Worm (Caenorhabditis elegans) whole organism, L2 larva: ENCODE data around the gene aexr-1.

Experiments
- F13H6.1 ChIP-seq: sonication (generic microtip); optimal IDR thresholded peaks from 2 replicates; lab custom pipeline; 2016; ENCODE audit warnings: missing genetic modification characterization, missing compliant biosample characterization
- R02D3.7 ChIP-seq: fragments of 150-350 bp; optimal IDR thresholded peaks from 2 replicates; lab custom pipeline; 2014; ENCODE audit warnings: missing biosample characterization, missing genetic modification characterization
- Y55F3AM.14 ChIP-seq: fragments of 200-800 bp; sonication (Bioruptor generic); optimal IDR thresholded peaks from 2 replicates; lab custom pipeline; 2018; ENCODE audit warnings: mild to moderate bottlenecking, missing genetic modification characterization, missing compliant biosample characterization
- ZK546.5 ChIP-seq: sonication (generic microtip); optimal IDR thresholded peaks from 2 replicates; lab custom pipeline; 2017; ENCODE audit warnings: missing biosample characterization, missing genetic modification characterization
- alr-1 ChIP-seq: fragments of 150-350 bp; optimal IDR thresholded peaks from 2 replicates; lab custom pipeline; 2014; ENCODE audit warnings: missing biosample characterization, missing genetic modification characterization
- blmp-1 ChIP-seq: sonication (generic microtip); optimal IDR thresholded peaks from 2 replicates; lab custom pipeline; 2017; ENCODE audit warnings: missing genetic modification characterization, mild to moderate bottlenecking, missing compliant biosample characterization, antibody characterized with exemption, moderate library complexity; ENCODE audit not compliant: insufficient read depth
- ceh-16 ChIP-seq: fragments of 150-350 bp; optimal IDR thresholded peaks from 2 replicates; lab custom pipeline; 2014; ENCODE audit warnings: missing biosample characterization, missing genetic modification characterization
- ceh-82 ChIP-seq: fragments of 150-350 bp; optimal IDR thresholded peaks from 2 replicates; lab custom pipeline; 2014; ENCODE audit warnings: missing biosample characterization, missing genetic modification characterization
- crh-2 ChIP-seq: sonication (generic microtip); optimal IDR thresholded peaks from 2 replicates; lab custom pipeline; 2017; ENCODE audit warnings: missing biosample characterization, missing genetic modification characterization
- egl-27 ChIP-seq: sonication (generic microtip); optimal IDR thresholded peaks from 3 replicates; lab custom pipeline; 2017; ENCODE audit warnings: missing biosample characterization, missing genetic modification reagents, missing genetic modification characterization
- elt-1 ChIP-seq: fragments of 150-350 bp; optimal IDR thresholded peaks from 2 replicates; lab custom pipeline; 2014; ENCODE audit warnings: missing biosample characterization, missing genetic modification characterization
- fos-1 ChIP-seq: fragments of 150-350 bp; optimal IDR thresholded peaks from 2 replicates; lab custom pipeline; 2014; ENCODE audit warnings: missing biosample characterization, missing genetic modification characterization
- gmeb-1 ChIP-seq: fragments of 150-350 bp; optimal IDR thresholded peaks from 2 replicates; lab custom pipeline; 2014; ENCODE audit warnings: missing biosample characterization, missing genetic modification characterization
- lin-11 ChIP-seq: fragments of 150-350 bp; sonication (generic microtip); optimal IDR thresholded peaks from 2 replicates; lab custom pipeline; 2014; ENCODE audit warnings: missing biosample characterization, missing genetic modification characterization, inconsistent platforms, mixed read lengths
- lin-39 ChIP-seq: fragments of 150-350 bp; optimal IDR thresholded peaks from 2 replicates; lab custom pipeline; 2014; ENCODE audit warnings: missing biosample characterization, missing genetic modification reagents, missing genetic modification characterization
- lsy-2 ChIP-seq, 2 experiments: fragments of 150-350 bp in 1 of 2; sonication (generic microtip) in 1 of 2; optimal IDR thresholded peaks; 2 replicates each; lab custom pipeline; 2014 to 2017; ENCODE audit warnings: missing biosample characterization in 2 of 2, missing genetic modification characterization in 2 of 2
- mab-5 ChIP-seq: fragments of 150-350 bp; optimal IDR thresholded peaks from 2 replicates; lab custom pipeline; 2014; ENCODE audit warnings: missing biosample characterization, missing genetic modification characterization
- mbf-1 ChIP-seq: sonication (generic microtip); optimal IDR thresholded peaks from 2 replicates; lab custom pipeline; 2017; ENCODE audit warnings: missing biosample characterization, missing genetic modification characterization
- mdl-1 ChIP-seq, 2 experiments: fragments of 150-350 bp in 1 of 2; sonication (generic microtip) in 1 of 2; optimal IDR thresholded peaks; 2 replicates each; lab custom pipeline; 2017; ENCODE audit warnings: missing biosample characterization in 2 of 2, missing genetic modification characterization in 2 of 2
- nhr-10 ChIP-seq: sonication (generic microtip); optimal IDR thresholded peaks from 2 replicates; lab custom pipeline; 2017; ENCODE audit warnings: missing biosample characterization, missing genetic modification characterization
- nhr-11 ChIP-seq: fragments of 150-350 bp; optimal IDR thresholded peaks from 2 replicates; lab custom pipeline; 2014; ENCODE audit warnings: missing biosample characterization, missing genetic modification characterization
- nhr-129 ChIP-seq: fragments of 150-350 bp; optimal IDR thresholded peaks from 2 replicates; lab custom pipeline; 2014; ENCODE audit warnings: missing biosample characterization, missing genetic modification characterization
- nhr-21 ChIP-seq: fragments of 150-350 bp; optimal IDR thresholded peaks from 2 replicates; lab custom pipeline; 2014; ENCODE audit warnings: missing biosample characterization, missing genetic modification characterization
- nhr-23 ChIP-seq: fragments of 150-350 bp; optimal IDR thresholded peaks from 2 replicates; lab custom pipeline; 2014; ENCODE audit warnings: missing biosample characterization, missing genetic modification reagents, missing genetic modification characterization
- nhr-25 ChIP-seq: fragments of 150-350 bp; sonication (generic microtip); optimal IDR thresholded peaks from 3 replicates; lab custom pipeline; 2014; ENCODE audit warnings: missing biosample characterization, missing genetic modification characterization
- nhr-6 ChIP-seq: fragments of 150-350 bp; optimal IDR thresholded peaks from 2 replicates; lab custom pipeline; 2014; ENCODE audit warnings: missing biosample characterization, missing genetic modification characterization
- nhr-77 ChIP-seq: fragments of 150-350 bp; optimal IDR thresholded peaks from 2 replicates; lab custom pipeline; 2014; ENCODE audit warnings: missing biosample characterization, missing genetic modification characterization
- peb-1 ChIP-seq: fragments of 150-350 bp; optimal IDR thresholded peaks from 2 replicates; lab custom pipeline; 2014; ENCODE audit warnings: missing biosample characterization, missing genetic modification characterization
- skn-1 ChIP-seq: sonication (generic microtip); optimal IDR thresholded peaks from 2 replicates; lab custom pipeline; 2017; ENCODE audit warnings: missing biosample characterization, missing genetic modification characterization
- sma-9 ChIP-seq, 2 experiments: fragments of 150-350 bp in 1 of 2; sonication (generic microtip) in 1 of 2; optimal IDR thresholded peaks; 2 replicates each; lab custom pipeline; 2014 to 2016; ENCODE audit warnings: missing genetic modification characterization in 2 of 2, mild to moderate bottlenecking in 1 of 2, missing biosample characterization in 1 of 2, missing compliant biosample characterization in 1 of 2, missing genetic modification reagents in 1 of 2, moderate library complexity in 1 of 2
- unc-39 ChIP-seq: fragments of 150-350 bp; optimal IDR thresholded peaks from 2 replicates; lab custom pipeline; 2014; ENCODE audit warnings: missing biosample characterization, missing genetic modification characterization
- unc-55 ChIP-seq: fragments of 150-350 bp; sonication (generic microtip); optimal IDR thresholded peaks from 3 replicates; lab custom pipeline; 2014; ENCODE audit warnings: missing biosample characterization, missing genetic modification reagents, missing genetic modification characterization
- unc-62 ChIP-seq: fragments of 150-350 bp; optimal IDR thresholded peaks from 2 replicates; lab custom pipeline; 2014; ENCODE audit warnings: missing biosample characterization, missing genetic modification reagents, missing genetic modification characterization
- zag-1 ChIP-seq: fragments of 150-350 bp; optimal IDR thresholded peaks from 2 replicates; lab custom pipeline; 2014; ENCODE audit warnings: missing biosample characterization, missing genetic modification characterization
- ztf-1 ChIP-seq: fragments of 200-800 bp; sonication (Bioruptor generic); conservative IDR thresholded peaks from 2 replicates; pipeline ENCODE4 v1.3.6; 2022; ENCODE audit warnings: missing genetic modification characterization, missing compliant biosample characterization
- ztf-4 ChIP-seq: fragments of 150-350 bp; optimal IDR thresholded peaks from 2 replicates; lab custom pipeline; 2014; ENCODE audit warnings: missing biosample characterization, missing genetic modification characterization

The aexr-1 gene

DNA sequence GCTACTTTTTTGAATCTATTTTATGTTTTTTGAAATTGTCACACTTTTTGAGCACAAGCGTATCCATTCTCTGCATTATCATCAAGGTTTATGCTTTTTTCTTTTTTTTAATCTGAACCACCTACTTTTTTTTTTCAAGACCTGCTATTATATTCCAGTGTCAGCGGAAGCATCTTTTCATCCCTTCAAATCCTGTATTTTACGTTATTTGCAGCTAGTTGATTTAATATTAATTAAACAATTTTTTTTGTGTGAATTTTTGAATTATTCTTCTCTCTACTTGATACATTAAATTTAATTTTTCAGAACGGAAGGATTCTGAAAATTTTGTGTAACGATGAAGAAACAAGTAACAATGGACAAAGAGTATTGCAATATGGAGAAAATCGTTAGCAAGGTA, 25.4 kb downstream of the aexr-1 start, which contains the start of gene C25B8.8:
TSS of gene C25B8.8 (plus strand) at position 301 of the 400 bp plus-strand sequence.
- TF ChIP-seq elt-1 (tag; lab: Kevin White, UChicago) (no peak), mdl-1 (tag; optimal IDR thresholded peaks at IDR 0.05; lab: Kevin White, UChicago) (no peak), mbf-1 (tag; lab: Kevin White, UChicago) (no peak), sma-9 (GFP tag; optimal IDR thresholded peaks at IDR 0.05; lab: Kevin White, UChicago) (no peak), sma-9 (tag; optimal IDR thresholded peaks at IDR 0.05; lab: Kevin White, UChicago) (no peak), lsy-2 (tag; optimal IDR thresholded peaks at IDR 0.05; lab: Kevin White, UChicago) (no peak), nhr-10 (tag; lab: Kevin White, UChicago) (no peak), blmp-1 (no peak), unc-62 (GFP tag; lab: Kevin White, UChicago) (no peak)
- TF ChIP-seq, all 48 proteins: peak for 0

ce11 chrX:6609251-6609650, 25.8 kb downstream of the aexr-1 start:
- no peak for TF ChIP-seq peb-1
- TF ChIP-seq lin-11 (tag; lab: Kevin White, UChicago): peak; percentile 10

- no peak for TF ChIP-seq lsy-2 (tag; optimal IDR thresholded peaks at IDR 0.05; lab: Kevin White, UChicago)
- TF ChIP-seq gmeb-1 (tag; lab: Kevin White, UChicago): peak; percentile 43
- peak; percentile 14 for TF ChIP-seq fos-1 (tag; lab: Kevin White, UChicago)
- peak; percentile 49 for TF ChIP-seq sma-9 (GFP tag; optimal IDR thresholded peaks at IDR 0.05; lab: Kevin White, UChicago)
- TF ChIP-seq sma-9 (tag; optimal IDR thresholded peaks at IDR 0.05; lab: Kevin White, UChicago): no peak
- no peak for TF ChIP-seq unc-39 (tag; lab: Kevin White, UChicago)
- peak; percentile 11 for TF ChIP-seq F13H6.1 (tag; lab: Kevin White, UChicago)
Observed at ce11 chrX:6607599-6607998, 27.5 kb downstream of the aexr-1 start.

DNA sequence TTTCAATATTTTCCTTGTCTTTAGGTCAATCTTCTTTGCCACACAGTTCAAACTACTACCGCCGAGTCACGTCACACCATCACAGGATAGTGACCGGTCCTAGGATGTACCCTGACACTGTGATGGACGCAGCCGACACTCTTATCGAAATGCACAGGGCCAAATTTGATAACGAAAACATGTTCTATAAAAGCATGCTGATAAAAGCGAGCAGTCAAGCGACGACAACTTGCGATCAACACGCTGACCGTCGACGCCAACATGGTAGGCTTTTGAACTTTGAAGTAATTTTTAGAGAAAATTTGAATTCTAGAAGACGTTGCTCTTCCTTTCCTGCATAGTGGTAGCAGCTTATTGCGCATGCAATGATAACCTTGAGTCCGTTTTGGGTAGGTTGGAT, 28.1 kb downstream of the aexr-1 start, which contains the start of gene cpr-6:
TSS of gene cpr-6 (plus strand) at position 217 of the 400 bp plus-strand sequence.
- TF ChIP-seq Y55F3AM.14 (GFP tag; lab: Kevin White, UChicago) (no peak), F13H6.1 (tag; lab: Kevin White, UChicago) (peak; percentile 61), lsy-2 (tag; optimal IDR thresholded peaks at IDR 0.05; lab: Kevin White, UChicago) (no peak), blmp-1 (no peak), egl-27 (tag; lab: Kevin White, UChicago) (no peak), peb-1 (no peak), mab-5 (tag; lab: Kevin White, UChicago) (no peak), alr-1 (tag; lab: Kevin White, UChicago) (no peak), nhr-25 (tag; lab: Kevin White, UChicago) (no peak), ceh-82 (tag; lab: Kevin White, UChicago) (no peak), unc-55 (GFP tag; lab: Kevin White, UChicago) (no peak), zag-1 (tag; lab: Kevin White, UChicago) (no peak), gmeb-1 (tag; lab: Kevin White, UChicago) (peak; percentile 8), unc-39 (tag; lab: Kevin White, UChicago) (no peak), nhr-129 (tag; lab: Kevin White, UChicago) (no peak), unc-62 (GFP tag; lab: Kevin White, UChicago) (no peak), lin-39 (no peak), R02D3.7 (tag; lab: Kevin White, UChicago) (no peak), skn-1 (tag; lab: Kevin White, UChicago) (no peak), sma-9 (GFP tag; optimal IDR thresholded peaks at IDR 0.05; lab: Kevin White, UChicago) (peak; percentile 11), sma-9 (tag; optimal IDR thresholded peaks at IDR 0.05; lab: Kevin White, UChicago) (no peak), nhr-77 (no peak), ceh-16 (tag; lab: Kevin White, UChicago) (no peak), fos-1 (tag; lab: Kevin White, UChicago) (peak; percentile 49), nhr-10 (tag; lab: Kevin White, UChicago) (no peak), ztf-1 (GFP tag; lab: Robert Waterston, UW) (no peak), mdl-1 (tag; optimal IDR thresholded peaks at IDR 0.05; lab: Kevin White, UChicago) (no peak), crh-2 (tag; lab: Kevin White, UChicago) (peak; percentile 10), nhr-6 (no peak), nhr-21 (tag; lab: Kevin White, UChicago) (no peak)

- TF ChIP-seq mdl-1 (tag; optimal IDR thresholded peaks at IDR 0.05; lab: Kevin White, UChicago) (no peak), ztf-4 (no peak), ceh-82 (tag; lab: Kevin White, UChicago) (no peak), nhr-129 (tag; lab: Kevin White, UChicago) (no peak), F13H6.1 (tag; lab: Kevin White, UChicago) (no peak), ZK546.5 (tag; lab: Kevin White, UChicago) (no peak), nhr-23 (no peak), unc-62 (GFP tag; lab: Kevin White, UChicago) (no peak), nhr-11 (no peak), alr-1 (tag; lab: Kevin White, UChicago) (no peak), blmp-1 (no peak), elt-1 (tag; lab: Kevin White, UChicago) (no peak), lin-39 (no peak), nhr-6 (no peak), sma-9 (GFP tag; optimal IDR thresholded peaks at IDR 0.05; lab: Kevin White, UChicago) (no peak), sma-9 (tag; optimal IDR thresholded peaks at IDR 0.05; lab: Kevin White, UChicago) (no peak)
Observed at ce11 chrX:6603098-6603497, 32.0 kb downstream of the aexr-1 start, which contains the start of gene F23G4.1. Gene F23G4.1, minus strand, starts transcription at chrX:6603198.
